Worm (Caenorhabditis elegans): ENCODE measurements around the gene K01A11.1.

K01A11.1 gene

ce11 chrIII:3444139-3444538, 12.9 kb upstream of the K01A11.1 start, which contains the start of gene spe-41:
Gene spe-41 (minus strand): TSS chrIII:3444210.
- TF ChIP-seq sem-2 (GFP tag; optimal IDR thresholded peaks at IDR 0.05) (no peak), elt-1 (tag; optimal IDR thresholded peaks at IDR 0.05; ENCODE audit: borderline replicate concordance, insufficient read depth) (no peak), unc-62 (GFP tag; optimal IDR thresholded peaks at IDR 0.05) (no peak), tbx-8 (GFP tag; optimal IDR thresholded peaks at IDR 0.05) (no peak)

ce11 chrIII:3437139-3437538, 5.9 kb upstream of the K01A11.1 start:
- no peak for TF ChIP-seq ceh-43 (GFP tag; optimal IDR thresholded peaks at IDR 0.05)
- no peak for TF ChIP-seq unc-62 (GFP tag; optimal IDR thresholded peaks at IDR 0.05)
- no peak for TF ChIP-seq ceh-83 (GFP tag; optimal IDR thresholded peaks at IDR 0.05)
- TF ChIP-seq unc-120 (tag; optimal IDR thresholded peaks at IDR 0.05; ENCODE audit: poor library complexity, severe bottlenecking), result no peak
- no peak for TF ChIP-seq lsy-2 (tag; optimal IDR thresholded peaks at IDR 0.05)
- no peak for TF ChIP-seq ztf-11 (tag; optimal IDR thresholded peaks at IDR 0.05)
- no peak for TF ChIP-seq unc-39 (tag; optimal IDR thresholded peaks at IDR 0.05)
- no peak for TF ChIP-seq bed-3 (GFP tag; optimal IDR thresholded peaks at IDR 0.05)
- TF ChIP-seq mep-1 (tag; optimal IDR thresholded peaks at IDR 0.05), result no peak
- no peak for TF ChIP-seq zip-8 (tag; optimal IDR thresholded peaks at IDR 0.05)
- no peak for TF ChIP-seq lin-32 (GFP tag; optimal IDR thresholded peaks at IDR 0.05)
- TF ChIP-seq hlh-1 (tag; optimal IDR thresholded peaks at IDR 0.05), result no peak
- TF ChIP-seq sptf-1 (tag; optimal IDR thresholded peaks at IDR 0.05), result no peak
- no peak for TF ChIP-seq mab-5 (tag; optimal IDR thresholded peaks at IDR 0.05)
- no peak for TF ChIP-seq ham-2 (GFP tag; optimal IDR thresholded peaks at IDR 0.05)

- TF ChIP-seq ztf-11 (tag; optimal IDR thresholded peaks at IDR 0.05), result no peak
- no peak for TF ChIP-seq sem-2 (GFP tag; optimal IDR thresholded peaks at IDR 0.05)
- TF ChIP-seq snpc-4 (tag; optimal IDR thresholded peaks at IDR 0.05), result no peak
- no peak for TF ChIP-seq nhr-28 (tag; optimal IDR thresholded peaks at IDR 0.05)
- no peak for TF ChIP-seq M03D4.4 (tag; optimal IDR thresholded peaks at IDR 0.05)
- no peak for TF ChIP-seq flh-1 (GFP tag; optimal IDR thresholded peaks at IDR 0.05)
- TF ChIP-seq nhr-12 (tag; optimal IDR thresholded peaks at IDR 0.05), result no peak
- TF ChIP-seq nhr-2 (tag; optimal IDR thresholded peaks at IDR 0.05), result no peak
- no peak for TF ChIP-seq nhr-237 (tag; optimal IDR thresholded peaks at IDR 0.05)
- TF ChIP-seq lsy-2 (tag; optimal IDR thresholded peaks at IDR 0.05), result no peak
- TF ChIP-seq bed-3 (GFP tag; optimal IDR thresholded peaks at IDR 0.05), result no peak
- TF ChIP-seq elt-1 (tag; optimal IDR thresholded peaks at IDR 0.05; ENCODE audit: borderline replicate concordance, insufficient read depth), result no peak
- TF ChIP-seq tbx-8 (GFP tag; optimal IDR thresholded peaks at IDR 0.05), result no peak
- TF ChIP-seq ham-2 (GFP tag; optimal IDR thresholded peaks at IDR 0.05), result no peak
- TF ChIP-seq mls-2 (tag; optimal IDR thresholded peaks at IDR 0.05), result no peak
- TF ChIP-seq ceh-43 (GFP tag; optimal IDR thresholded peaks at IDR 0.05), result no peak
- TF ChIP-seq unc-39 (tag; optimal IDR thresholded peaks at IDR 0.05), result no peak
- TF ChIP-seq zip-8 (tag; optimal IDR thresholded peaks at IDR 0.05), result no peak
- no peak for TF ChIP-seq hlh-1 (tag; optimal IDR thresholded peaks at IDR 0.05)
- TF ChIP-seq ces-1 (GFP tag; optimal IDR thresholded peaks at IDR 0.05), result no peak
Measured at ce11 chrIII:3435152-3435551, 3.9 kb upstream of the K01A11.1 start.

- TF ChIP-seq sem-2 (GFP tag; optimal IDR thresholded peaks at IDR 0.05), result no peak
- TF ChIP-seq nhr-12 (tag; optimal IDR thresholded peaks at IDR 0.05), result no peak
- no peak for TF ChIP-seq ceh-43 (GFP tag; optimal IDR thresholded peaks at IDR 0.05)
- no peak for TF ChIP-seq hlh-1 (tag; optimal IDR thresholded peaks at IDR 0.05)
- TF ChIP-seq blmp-1 (tag; optimal IDR thresholded peaks at IDR 0.05), result no peak
- no peak for TF ChIP-seq pha-4 (tag; optimal IDR thresholded peaks at IDR 0.05)
- TF ChIP-seq mep-1 (tag; optimal IDR thresholded peaks at IDR 0.05), result no peak
- TF ChIP-seq bed-3 (GFP tag; optimal IDR thresholded peaks at IDR 0.05), result no peak
- TF ChIP-seq ham-2 (GFP tag; optimal IDR thresholded peaks at IDR 0.05), result no peak
- TF ChIP-seq nhr-237 (tag; optimal IDR thresholded peaks at IDR 0.05), result no peak
- no peak for TF ChIP-seq lin-13 (tag; optimal IDR thresholded peaks at IDR 0.05)
- no peak for TF ChIP-seq unc-120 (tag; optimal IDR thresholded peaks at IDR 0.05; ENCODE audit: poor library complexity, severe bottlenecking)
- no peak for TF ChIP-seq snpc-4 (tag; optimal IDR thresholded peaks at IDR 0.05)
Measured at ce11 chrIII:3430667-3431066, 618 bp downstream of the K01A11.1 start.

- TF ChIP-seq nhr-76 (tag; optimal IDR thresholded peaks at IDR 0.05), result no peak
- TF ChIP-seq M03D4.4 (tag; optimal IDR thresholded peaks at IDR 0.05), result no peak
- no peak for TF ChIP-seq cnd-1 (tag; optimal IDR thresholded peaks at IDR 0.05)
- no peak for TF ChIP-seq ceh-39 (tag; optimal IDR thresholded peaks at IDR 0.05)
- no peak for TF ChIP-seq drap-1 (GFP tag; optimal IDR thresholded peaks at IDR 0.05)
- no peak for TF ChIP-seq sptf-1 (tag; optimal IDR thresholded peaks at IDR 0.05)
Measured at ce11 chrIII:3429761-3430160, 1.5 kb downstream of the K01A11.1 start.
